Fruit fly (Drosophila melanogaster) whole organism, prepupa: ENCODE measurements around the gene CG13760.
A peak's percentile ranks its signal among the peaks of the same experiment; 100 is the strongest.

Experiments
- Blimp-1 ChIP-seq: fragments of 200-800 bp; sonication (Bioruptor generic); optimal IDR thresholded peaks from 3 replicates; lab custom pipeline; 2017; ENCODE audit warnings: missing biosample characterization, missing genetic modification characterization, mild to moderate bottlenecking, moderate library complexity, missing genetic modification reagents
- CG10631 ChIP-seq: fragments of 200-800 bp; sonication (Bioruptor generic); optimal IDR thresholded peaks from 2 replicates; lab custom pipeline; 2016; ENCODE audit warnings: missing biosample characterization, missing genetic modification characterization
- CG10669 ChIP-seq: fragments of 200-800 bp; sonication (Bioruptor generic); optimal IDR thresholded peaks from 3 replicates; lab custom pipeline; 2018; ENCODE audit warnings: missing biosample characterization, mild to moderate bottlenecking, missing genetic modification characterization, moderate library complexity
- CG11294 ChIP-seq: fragments of 200-800 bp; sonication (Bioruptor generic); IDR thresholded peaks from 2 replicates; pipeline ENCODE4 v1.3.6; 2022; ENCODE audit warnings: missing biosample characterization, missing genetic modification characterization
- CG11902 ChIP-seq: fragments of 200-800 bp; sonication (Bioruptor generic); optimal IDR thresholded peaks from 3 replicates; lab custom pipeline; 2016; ENCODE audit warnings: missing biosample characterization, missing genetic modification characterization
- CG15336 ChIP-seq: fragments of 200-800 bp; sonication (Bioruptor generic); IDR thresholded peaks from 2 replicates; pipeline ENCODE4 v1.3.6; 2022; ENCODE audit warnings: missing biosample characterization, missing genetic modification characterization
- CG1621 ChIP-seq: fragments of 200-800 bp; sonication (Bioruptor generic); optimal IDR thresholded peaks from 3 replicates; lab custom pipeline; 2018; ENCODE audit warnings: missing biosample characterization, mild to moderate bottlenecking, missing genetic modification characterization
- CG3032 ChIP-seq: fragments of 200-800 bp; optimal IDR thresholded peaks from 2 replicates; lab custom pipeline; 2019; ENCODE audit warnings: missing biosample characterization, mild to moderate bottlenecking, missing genetic modification characterization, moderate library complexity
- CG31627 ChIP-seq: fragments of 200-800 bp; sonication (Bioruptor generic); optimal IDR thresholded peaks from 3 replicates; lab custom pipeline; 2016; ENCODE audit warnings: missing biosample characterization, missing genetic modification characterization
- CG32006 ChIP-seq: fragments of 200-800 bp; sonication (Bioruptor generic); optimal IDR thresholded peaks from 3 replicates; lab custom pipeline; 2017; ENCODE audit warnings: missing biosample characterization, mild to moderate bottlenecking, missing genetic modification characterization
- CG34406 ChIP-seq: fragments of 200-800 bp; sonication (Bioruptor generic); optimal IDR thresholded peaks from 3 replicates; lab custom pipeline; 2016; ENCODE audit warnings: missing biosample characterization, missing genetic modification characterization
- CG3919 ChIP-seq: fragments of 200-800 bp; sonication (Bioruptor generic); optimal IDR thresholded peaks from 3 replicates; lab custom pipeline; 2016; ENCODE audit warnings: missing biosample characterization, missing genetic modification characterization
- CG4318 ChIP-seq: fragments of 200-800 bp; sonication (Bioruptor generic); optimal IDR thresholded peaks from 3 replicates; lab custom pipeline; 2017; ENCODE audit warnings: missing biosample characterization, mild to moderate bottlenecking, missing genetic modification characterization
- CG6163 ChIP-seq: fragments of 200-800 bp; sonication (Bioruptor generic); IDR thresholded peaks from 3 replicates; pipeline ENCODE4 v1.3.6; 2022; ENCODE audit warnings: missing biosample characterization, missing genetic modification characterization
- CG6276 ChIP-seq: fragments of 200-800 bp; sonication (Bioruptor generic); optimal IDR thresholded peaks from 2 replicates; lab custom pipeline; 2017; ENCODE audit warnings: missing biosample characterization, mild to moderate bottlenecking, missing genetic modification characterization
- CG6792 ChIP-seq: fragments of 200-800 bp; sonication (Bioruptor generic); optimal IDR thresholded peaks from 3 replicates; lab custom pipeline; 2016; ENCODE audit warnings: missing biosample characterization, missing genetic modification characterization
- CG6854 ChIP-seq: fragments of 200-800 bp; sonication (Bioruptor generic); optimal IDR thresholded peaks from 2 replicates; lab custom pipeline; 2017; ENCODE audit warnings: missing biosample characterization, mild to moderate bottlenecking, missing genetic modification characterization
- CG8119 ChIP-seq: fragments of 200-800 bp; sonication (Bioruptor generic); IDR thresholded peaks from 3 replicates; pipeline ENCODE4 v1.3.6; 2022; ENCODE audit warnings: missing biosample characterization, missing genetic modification characterization
- CG8319 ChIP-seq: fragments of 200-800 bp; sonication (Bioruptor generic); optimal IDR thresholded peaks from 3 replicates; lab custom pipeline; 2016; ENCODE audit warnings: missing biosample characterization, missing genetic modification characterization
- CG8632 ChIP-seq: fragments of 200-800 bp; sonication (Bioruptor generic); optimal IDR thresholded peaks from 3 replicates; lab custom pipeline; 2016; ENCODE audit warnings: missing biosample characterization, missing genetic modification characterization
- CG9139 ChIP-seq: fragments of 200-800 bp; sonication (Bioruptor generic); optimal IDR thresholded peaks from 3 replicates; lab custom pipeline; 2017; ENCODE audit warnings: missing biosample characterization, mild to moderate bottlenecking, missing genetic modification characterization
- Eip78C ChIP-seq: fragments of 200-800 bp; sonication (Bioruptor generic); peaks from one replicate; lab custom pipeline; 2016; ENCODE audit warnings: missing biosample characterization, missing genetic modification characterization
- Eip93F ChIP-seq: fragments of 200-800 bp; sonication (Bioruptor generic); optimal IDR thresholded peaks from 2 replicates; lab custom pipeline; 2016; ENCODE audit warnings: missing biosample characterization, mild to moderate bottlenecking, missing genetic modification characterization
- Ets96B ChIP-seq: fragments of 200-800 bp; optimal IDR thresholded peaks from 2 replicates; lab custom pipeline; 2019; ENCODE audit warnings: missing biosample characterization, mild to moderate bottlenecking, missing genetic modification characterization, moderate library complexity
- Gug ChIP-seq: fragments of 200-800 bp; sonication (Bioruptor generic); IDR thresholded peaks from 2 replicates; pipeline ENCODE4 v1.3.6; 2022; ENCODE audit warnings: missing biosample characterization, missing genetic modification characterization
- Hr38 ChIP-seq: sonication (Bioruptor generic); optimal IDR thresholded peaks from 2 replicates; lab custom pipeline; 2016; ENCODE audit warnings: missing biosample characterization, missing genetic modification characterization
- Hr4 ChIP-seq: fragments of 200-800 bp; sonication (Bioruptor generic); optimal IDR thresholded peaks from 3 replicates; lab custom pipeline; 2016; ENCODE audit warnings: missing biosample characterization, missing genetic modification characterization
- Lpt ChIP-seq: fragments of 200-800 bp; sonication (Bioruptor generic); optimal IDR thresholded peaks from 3 replicates; lab custom pipeline; 2016; ENCODE audit warnings: missing biosample characterization, missing genetic modification characterization
- Met ChIP-seq: fragments of 200-800 bp; sonication (Bioruptor generic); optimal IDR thresholded peaks from 3 replicates; lab custom pipeline; 2016; ENCODE audit warnings: missing biosample characterization, missing genetic modification characterization
- OdsH ChIP-seq: fragments of 200-800 bp; sonication (Bioruptor generic); optimal IDR thresholded peaks from 3 replicates; lab custom pipeline; 2016; ENCODE audit warnings: missing biosample characterization, missing genetic modification characterization
- Smox ChIP-seq: fragments of 200-800 bp; sonication (Bioruptor generic); optimal IDR thresholded peaks from 3 replicates; lab custom pipeline; 2016; ENCODE audit warnings: missing biosample characterization, missing genetic modification characterization
- Sox102F ChIP-seq: fragments of 200-800 bp; sonication (Bioruptor generic); optimal IDR thresholded peaks from 2 replicates; lab custom pipeline; 2016; ENCODE audit warnings: missing biosample characterization, mild to moderate bottlenecking, missing genetic modification characterization
- Sox14 ChIP-seq: fragments of 200-800 bp; sonication (Bioruptor generic); optimal IDR thresholded peaks from 3 replicates; lab custom pipeline; 2016; ENCODE audit warnings: missing biosample characterization, missing genetic modification characterization
- Sox15 ChIP-seq: fragments of 200-800 bp; sonication (Bioruptor generic); optimal IDR thresholded peaks from 3 replicates; lab custom pipeline; 2016; ENCODE audit warnings: missing biosample characterization, missing genetic modification characterization
- achi ChIP-seq: fragments of 200-800 bp; sonication (Bioruptor generic); optimal IDR thresholded peaks from 3 replicates; lab custom pipeline; 2016; ENCODE audit warnings: missing biosample characterization, missing genetic modification characterization
- acj6 ChIP-seq: fragments of 200-800 bp; sonication (Bioruptor generic); optimal IDR thresholded peaks from 3 replicates; lab custom pipeline; 2016; ENCODE audit warnings: missing biosample characterization, missing genetic modification characterization
- dac ChIP-seq: fragments of 200-800 bp; sonication (Bioruptor generic); optimal IDR thresholded peaks from 2 replicates; lab custom pipeline; 2017; ENCODE audit warnings: missing biosample characterization, mild to moderate bottlenecking, missing genetic modification characterization
- dsx ChIP-seq: fragments of 200-800 bp; optimal IDR thresholded peaks from 3 replicates; lab custom pipeline; 2019; ENCODE audit warnings: missing biosample characterization, mild to moderate bottlenecking, missing genetic modification characterization, moderate library complexity; ENCODE audit not compliant: poor library complexity, severe bottlenecking
- esn ChIP-seq: fragments of 200-800 bp; sonication (Bioruptor generic); optimal IDR thresholded peaks from 2 replicates; lab custom pipeline; 2016; ENCODE audit warnings: missing biosample characterization, mild to moderate bottlenecking, missing genetic modification characterization, moderate library complexity
- fd59A ChIP-seq: fragments of 200-800 bp; sonication (Bioruptor generic); optimal IDR thresholded peaks from 2 replicates; lab custom pipeline; 2017; ENCODE audit warnings: missing biosample characterization, mild to moderate bottlenecking, missing genetic modification characterization, missing genetic modification reagents
- fkh ChIP-seq: fragments of 200-800 bp; sonication (Bioruptor generic); optimal IDR thresholded peaks from 3 replicates; lab custom pipeline; 2017; ENCODE audit warnings: missing biosample characterization, mild to moderate bottlenecking, missing genetic modification characterization, moderate library complexity
- lz ChIP-seq: fragments of 200-800 bp; sonication (Bioruptor generic); optimal IDR thresholded peaks from 3 replicates; lab custom pipeline; 2016; ENCODE audit warnings: missing biosample characterization, missing genetic modification characterization
- net ChIP-seq: fragments of 200-800 bp; sonication (Bioruptor generic); optimal IDR thresholded peaks from 3 replicates; lab custom pipeline; 2016; ENCODE audit warnings: missing biosample characterization, missing genetic modification characterization
- pdm3 ChIP-seq: fragments of 200-800 bp; sonication (Bioruptor generic); optimal IDR thresholded peaks from 3 replicates; lab custom pipeline; 2016; ENCODE audit warnings: missing biosample characterization, missing genetic modification characterization
- salr ChIP-seq, 2 experiments: fragments of 200-800 bp; sonication (Bioruptor generic); optimal IDR thresholded peaks; 3 replicates each; lab custom pipeline; 2016 to 2018; ENCODE audit warnings: missing biosample characterization in 2 of 2, missing genetic modification characterization in 2 of 2, mild to moderate bottlenecking in 1 of 2
- spab ChIP-seq: fragments of 200-800 bp; sonication (Bioruptor generic); optimal IDR thresholded peaks from 2 replicates; lab custom pipeline; 2017; ENCODE audit warnings: missing biosample characterization, mild to moderate bottlenecking, missing genetic modification characterization, missing genetic modification reagents
- ss ChIP-seq, 2 experiments: fragments of 200-800 bp; sonication (Bioruptor generic); optimal IDR thresholded peaks; 2 replicates in 1 of 2; 3 replicates in 1 of 2; lab custom pipeline; 2017 to 2018; ENCODE audit warnings: mild to moderate bottlenecking in 2 of 2, missing biosample characterization in 2 of 2, missing genetic modification characterization in 2 of 2, moderate library complexity in 1 of 2
- svp ChIP-seq: fragments of 200-800 bp; sonication (Bioruptor generic); peaks from one replicate; lab custom pipeline; 2016; ENCODE audit warnings: missing biosample characterization, missing genetic modification characterization

The CG13760 gene

DNA sequence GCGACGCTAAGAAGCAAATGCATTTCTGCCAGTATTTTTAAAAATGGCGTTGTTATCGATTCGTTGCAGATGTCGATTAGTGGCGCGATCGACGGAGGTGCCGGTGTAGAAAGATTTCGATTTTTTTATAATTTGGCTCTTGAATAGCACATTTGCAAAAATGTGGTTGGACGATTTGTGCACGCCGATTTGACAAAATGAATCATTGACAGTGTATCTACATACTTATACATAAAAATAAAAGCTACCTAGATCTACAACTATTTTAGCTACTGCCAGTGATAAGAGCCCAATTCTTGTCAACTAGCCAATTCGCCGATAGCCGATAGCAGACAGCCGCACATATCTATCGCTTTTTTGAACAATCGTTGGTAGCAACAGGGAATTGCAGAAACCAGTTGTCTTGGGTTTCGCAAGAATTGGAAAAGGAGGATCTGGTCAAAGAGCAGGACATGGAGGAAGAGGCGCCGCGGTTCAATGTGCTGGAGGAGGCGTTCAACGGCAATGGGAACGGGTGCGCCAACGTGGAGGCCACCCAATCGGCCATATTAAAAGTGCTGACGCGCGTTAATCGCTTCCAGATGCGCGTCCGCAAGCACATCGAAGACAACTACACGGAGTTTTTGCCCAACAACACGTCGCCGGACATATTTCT, 18.5 kb upstream of the CG13760 start, which contains the start of the genes Klp3A and Zw10 (continued):
- TF ChIP-seq CG15336 (GFP tag; lab: Robert Waterston, UW) (no peak), CG11902 (GFP tag; lab: Kevin White, UChicago) (no peak), dsx (GFP tag; lab: Kevin White, UChicago) (no peak), CG6854 (no peak), Hr38 (GFP tag; lab: Kevin White, UChicago) (no peak), svp (GFP tag; lab: Kevin White, UChicago) (no peak), esn (GFP tag; lab: Kevin White, UChicago) (peak; percentile 41), CG10669 (no peak)

dm6 chrX:2593753-2594096, 8.2 kb upstream of the CG13760 start:
- TF ChIP-seq Sox102F (GFP tag; lab: Kevin White, UChicago) (peak; percentile 90), CG3919 (GFP tag; lab: Kevin White, UChicago) (peak; percentile 95), CG6854 (peak; percentile 84), dsx (GFP tag; lab: Kevin White, UChicago) (peak; percentile 78), Eip93F (peak; percentile 94), ss (GFP tag; optimal IDR thresholded peaks at IDR 0.05; lab: Kevin White, UChicago) (peak; percentile 66 to 88), Met (GFP tag; lab: Kevin White, UChicago) (peak; percentile 93), esn (GFP tag; lab: Kevin White, UChicago) (peak; percentile 93), CG8632 (peak; percentile 91), Sox15 (GFP tag; lab: Kevin White, UChicago) (peak; percentile 93), spab (GFP tag; lab: Kevin White, UChicago) (peak; percentile 82), Hr4 (GFP tag; lab: Kevin White, UChicago) (peak; percentile 89), CG32006 (GFP tag; lab: Kevin White, UChicago) (peak; percentile 86), CG11294 (peak; percentile 92), Hr38 (GFP tag; lab: Kevin White, UChicago) (peak; percentile 6), CG34406 (GFP tag; lab: Kevin White, UChicago) (peak; percentile 90), CG9139 (peak; percentile 80), Lpt (peak; percentile 72), pdm3 (GFP tag; lab: Kevin White, UChicago) (peak; percentile 92), lz (GFP tag; lab: Kevin White, UChicago) (peak; percentile 95), CG4318 (GFP tag; lab: Kevin White, UChicago) (peak; percentile 74), CG6163 (GFP tag; lab: Robert Waterston, UW) (peak; percentile 95), Smox (peak; percentile 94), OdsH (GFP tag; lab: Kevin White, UChicago) (peak; percentile 92), fkh (GFP tag; lab: Kevin White, UChicago) (peak; percentile 67), achi (GFP tag; lab: Kevin White, UChicago) (peak; percentile 88), CG3032 (tag; lab: Kevin White, UChicago) (peak; percentile 78), CG31627 (peak; percentile 96), CG6792 (GFP tag; lab: Kevin White, UChicago) (peak; percentile 93), Gug (GFP tag; lab: Robert Waterston, UW) (peak; percentile 90), fd59A (GFP tag; lab: Kevin White, UChicago) (peak; percentile 83), Sox14 (GFP tag; lab: Kevin White, UChicago) (peak; percentile 94), dac (peak; percentile 61), net (peak; percentile 88), salr (GFP tag; optimal IDR thresholded peaks at IDR 0.05; lab: Kevin White, UChicago) (peak in 1 of 2 experiments; percentile 79), CG6276 (GFP tag; lab: Kevin White, UChicago) (peak; percentile 85), acj6 (GFP tag; lab: Kevin White, UChicago) (peak; percentile 91), CG8119 (peak; percentile 81), Ets96B (tag; lab: Kevin White, UChicago) (peak; percentile 85), svp (GFP tag; lab: Kevin White, UChicago) (peak; percentile 99), CG8319 (peak; percentile 85), CG10631 (GFP tag; lab: Kevin White, UChicago) (peak; percentile 86), CG11902 (GFP tag; lab: Kevin White, UChicago) (peak; percentile 96), Eip78C (peak; percentile 96), Blimp-1 (GFP tag; lab: Kevin White, UChicago) (peak; percentile 79), CG1621 (tag; lab: Kevin White, UChicago) (peak; percentile 82), CG15336 (GFP tag; lab: Robert Waterston, UW) (peak; percentile 84)
